Worm (Caenorhabditis elegans) whole organism, mixed stage, embryonic: Measurements from ENCODE around the gene K05F1.1.

Experiments used
- M03D4.4 ChIP-seq: sonication (generic microtip); optimal IDR thresholded peaks from 2 replicates; lab custom pipeline; 2017; ENCODE audit warnings: mild to moderate bottlenecking, missing genetic modification characterization, missing compliant biosample characterization
- bed-3 ChIP-seq: fragments of 200-800 bp; sonication (Bioruptor generic); optimal IDR thresholded peaks from 3 replicates; lab custom pipeline; 2018; ENCODE audit warnings: mild to moderate bottlenecking, missing genetic modification characterization, moderate library complexity, missing compliant biosample characterization
- blmp-1 ChIP-seq: fragments of 150-350 bp; optimal IDR thresholded peaks from 2 replicates; lab custom pipeline; 2014; ENCODE audit warnings: missing biosample characterization, missing genetic modification characterization
- ceh-39 ChIP-seq: fragments of 150-350 bp; optimal IDR thresholded peaks from 2 replicates; lab custom pipeline; 2014; ENCODE audit warnings: missing biosample characterization, missing genetic modification characterization
- ceh-43 ChIP-seq: fragments of 200-800 bp; sonication (Bioruptor generic); optimal IDR thresholded peaks from 2 replicates; lab custom pipeline; 2018; ENCODE audit warnings: mild to moderate bottlenecking, missing genetic modification characterization, moderate library complexity, missing compliant biosample characterization
- ces-1 ChIP-seq: fragments of 150-350 bp; optimal IDR thresholded peaks from 2 replicates; lab custom pipeline; 2014; ENCODE audit warnings: missing biosample characterization, missing genetic modification reagents, missing genetic modification characterization
- cnd-1 ChIP-seq: fragments of 200-800 bp; sonication (Bioruptor generic); optimal IDR thresholded peaks from 2 replicates; lab custom pipeline; 2018; ENCODE audit warnings: mild to moderate bottlenecking, missing genetic modification characterization, missing compliant biosample characterization
- elt-1 ChIP-seq: sonication (generic microtip); optimal IDR thresholded peaks from 2 replicates; lab custom pipeline; 2017; ENCODE audit warnings: missing genetic modification characterization, mild to moderate bottlenecking, missing compliant biosample characterization, antibody characterized with exemption, moderate library complexity, borderline replicate concordance; ENCODE audit not compliant: insufficient read depth
- elt-3 ChIP-seq: fragments of 150-350 bp; optimal IDR thresholded peaks from 2 replicates; lab custom pipeline; 2014; ENCODE audit warnings: missing biosample characterization, missing genetic modification characterization
- flh-1 ChIP-seq: fragments of 200-800 bp; sonication (Bioruptor generic); optimal IDR thresholded peaks from 2 replicates; lab custom pipeline; 2018; ENCODE audit warnings: mild to moderate bottlenecking, missing genetic modification characterization, moderate library complexity, missing compliant biosample characterization
- hlh-1 ChIP-seq: fragments of 150-350 bp; optimal IDR thresholded peaks from 2 replicates; lab custom pipeline; 2014; ENCODE audit warnings: missing biosample characterization, missing genetic modification reagents, missing genetic modification characterization
- lin-13 ChIP-seq: fragments of 150-350 bp; optimal IDR thresholded peaks from 2 replicates; lab custom pipeline; 2014; ENCODE audit warnings: missing biosample characterization, missing genetic modification characterization
- lin-32 ChIP-seq: fragments of 200-800 bp; sonication (Bioruptor generic); optimal IDR thresholded peaks from 2 replicates; lab custom pipeline; 2018; ENCODE audit warnings: mild to moderate bottlenecking, missing genetic modification characterization, missing compliant biosample characterization
- mab-5 ChIP-seq: fragments of 150-350 bp; optimal IDR thresholded peaks from 2 replicates; lab custom pipeline; 2014; ENCODE audit warnings: missing biosample characterization, missing genetic modification characterization
- mep-1 ChIP-seq: fragments of 150-350 bp; optimal IDR thresholded peaks from 2 replicates; lab custom pipeline; 2017; ENCODE audit warnings: missing biosample characterization, missing genetic modification reagents, missing genetic modification characterization, inconsistent platforms
- mls-2 ChIP-seq: sonication (generic microtip); optimal IDR thresholded peaks from 2 replicates; lab custom pipeline; 2016; ENCODE audit warnings: mild to moderate bottlenecking, missing genetic modification characterization, moderate library complexity, missing compliant biosample characterization
- nhr-12 ChIP-seq: fragments of 150-350 bp; optimal IDR thresholded peaks from 2 replicates; lab custom pipeline; 2014; ENCODE audit warnings: missing biosample characterization, missing genetic modification characterization
- nhr-2 ChIP-seq: fragments of 150-350 bp; optimal IDR thresholded peaks from 2 replicates; lab custom pipeline; 2014; ENCODE audit warnings: missing biosample characterization, missing genetic modification characterization
- nhr-237 ChIP-seq: fragments of 150-350 bp; optimal IDR thresholded peaks from 2 replicates; lab custom pipeline; 2014; ENCODE audit warnings: missing biosample characterization, missing genetic modification characterization
- nhr-28 ChIP-seq: fragments of 150-350 bp; optimal IDR thresholded peaks from 2 replicates; lab custom pipeline; 2014; ENCODE audit warnings: missing biosample characterization, missing genetic modification characterization
- pha-4 ChIP-seq: fragments of 150-350 bp; optimal IDR thresholded peaks from 2 replicates; lab custom pipeline; 2018; ENCODE audit warnings: missing biosample characterization, missing genetic modification reagents, missing genetic modification characterization
- sem-2 ChIP-seq: fragments of 200-800 bp; sonication (Bioruptor generic); optimal IDR thresholded peaks from 2 replicates; lab custom pipeline; 2018; ENCODE audit warnings: mild to moderate bottlenecking, missing genetic modification characterization, missing compliant biosample characterization
- snpc-4 ChIP-seq: fragments of 150-350 bp; optimal IDR thresholded peaks from 2 replicates; lab custom pipeline; 2014; ENCODE audit warnings: missing biosample characterization, missing genetic modification characterization
- sptf-1 ChIP-seq: sonication (generic microtip); optimal IDR thresholded peaks from 2 replicates; lab custom pipeline; 2017; ENCODE audit warnings: mild to moderate bottlenecking, missing genetic modification characterization, moderate library complexity, missing compliant biosample characterization
- tbx-8 ChIP-seq: fragments of 200-800 bp; sonication (Bioruptor generic); optimal IDR thresholded peaks from 2 replicates; lab custom pipeline; 2018; ENCODE audit warnings: mild to moderate bottlenecking, missing genetic modification characterization, moderate library complexity, missing compliant biosample characterization
- unc-120 ChIP-seq: sonication (generic microtip); optimal IDR thresholded peaks from 2 replicates; lab custom pipeline; 2017; ENCODE audit warnings: missing genetic modification characterization, missing compliant biosample characterization; ENCODE audit not compliant: poor library complexity, severe bottlenecking
- unc-39 ChIP-seq: fragments of 150-350 bp; optimal IDR thresholded peaks from 2 replicates; lab custom pipeline; 2014; ENCODE audit warnings: missing biosample characterization, missing genetic modification characterization
- unc-62 ChIP-seq: fragments of 150-350 bp; optimal IDR thresholded peaks from 2 replicates; lab custom pipeline; 2014; ENCODE audit warnings: missing biosample characterization, missing genetic modification reagents, missing genetic modification characterization
- zip-8 ChIP-seq: fragments of 150-350 bp; optimal IDR thresholded peaks from 2 replicates; lab custom pipeline; 2014; ENCODE audit warnings: missing biosample characterization, missing genetic modification characterization

The K05F1.1 gene

ce11 chrII:5781935-5782921 lies 19.0 kb upstream of the K05F1.1 start, which contains the start of gene K05F1.6 (continued):
- TF ChIP-seq cnd-1 (tag; lab: Kevin White, UChicago) (peak; percentile 64), ceh-43 (GFP tag; lab: Kevin White, UChicago) (peak; percentile 10)

- no peak for TF ChIP-seq zip-8 (tag; lab: Kevin White, UChicago)
- no peak for TF ChIP-seq unc-120 (tag; lab: Kevin White, UChicago)
- TF ChIP-seq unc-62: no peak
- TF ChIP-seq hlh-1 (tag; lab: Kevin White, UChicago): no peak
- no peak for TF ChIP-seq lin-13 (tag; lab: Kevin White, UChicago)
- no peak for TF ChIP-seq elt-3 (tag; lab: Kevin White, UChicago)
- TF ChIP-seq sem-2 (GFP tag; lab: Kevin White, UChicago): no peak
- TF ChIP-seq M03D4.4 (tag; lab: Kevin White, UChicago): no peak
- no peak for TF ChIP-seq nhr-28 (tag; lab: Kevin White, UChicago)
- no peak for TF ChIP-seq bed-3 (GFP tag; lab: Kevin White, UChicago)
- TF ChIP-seq elt-1 (tag; lab: Kevin White, UChicago): no peak
- TF ChIP-seq unc-39 (tag; lab: Kevin White, UChicago): no peak
These were observed 15.7 kb upstream of the K05F1.1 start for ce11 chrII:5785504-5785903.

DNA sequence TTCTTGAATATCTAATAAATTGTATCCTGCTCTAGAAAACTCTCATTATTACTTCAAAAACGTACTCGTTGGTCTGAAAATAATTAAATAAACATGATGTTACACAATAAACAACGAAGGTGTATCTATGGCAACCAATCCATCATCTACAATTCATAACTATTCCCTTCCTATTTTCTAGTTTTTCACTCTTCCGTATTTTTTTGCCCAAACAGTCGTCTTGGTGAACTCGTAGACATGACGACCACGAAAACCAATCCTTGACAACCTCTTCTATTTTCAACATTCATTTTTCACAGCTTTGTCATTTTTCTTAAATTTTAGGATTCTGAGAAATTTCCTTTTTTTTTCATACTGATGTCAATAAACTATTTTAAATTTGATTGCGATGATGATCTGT lies 12.4 kb upstream of the K05F1.1 start, which contains the start of gene K05F1.13:
TSS of gene K05F1.13 (plus strand) at position 301 of the 400 bp plus-strand sequence.
- no peak for TF ChIP-seq bed-3 (GFP tag; lab: Kevin White, UChicago)
- no peak for TF ChIP-seq elt-3 (tag; lab: Kevin White, UChicago)
- no peak for TF ChIP-seq flh-1 (GFP tag; lab: Kevin White, UChicago)
- no peak for TF ChIP-seq sptf-1 (tag; lab: Kevin White, UChicago)
- no peak for TF ChIP-seq tbx-8 (GFP tag; lab: Kevin White, UChicago)
- TF ChIP-seq ceh-43 (GFP tag; lab: Kevin White, UChicago): no peak
- TF ChIP-seq nhr-28 (tag; lab: Kevin White, UChicago): no peak
- TF ChIP-seq mep-1: no peak
- no peak for TF ChIP-seq lin-32 (GFP tag; lab: Kevin White, UChicago)
- TF ChIP-seq cnd-1 (tag; lab: Kevin White, UChicago): no peak
- no peak for TF ChIP-seq ceh-39 (tag; lab: Kevin White, UChicago)

- peak; percentile 84 for TF ChIP-seq elt-1 (tag; lab: Kevin White, UChicago)
- no peak for TF ChIP-seq pha-4 (tag; lab: Kevin White, UChicago)
- TF ChIP-seq unc-62: peak; percentile 28
- TF ChIP-seq unc-120 (tag; lab: Kevin White, UChicago): peak; percentile 6
- no peak for TF ChIP-seq mls-2
- no peak for TF ChIP-seq nhr-12 (tag; lab: Kevin White, UChicago)
- TF ChIP-seq lin-13 (tag; lab: Kevin White, UChicago): no peak
- no peak for TF ChIP-seq bed-3 (GFP tag; lab: Kevin White, UChicago)
- no peak for TF ChIP-seq elt-3 (tag; lab: Kevin White, UChicago)
- TF ChIP-seq nhr-2 (tag; lab: Kevin White, UChicago): peak; percentile 35
- peak; percentile 94 for TF ChIP-seq hlh-1 (tag; lab: Kevin White, UChicago)
These were observed 10.8 kb upstream of the K05F1.1 start, which contains the start of gene lect-2 for ce11 chrII:5790313-5790773. Gene lect-2, plus strand, starts transcription at chrII:5790723.

- TF ChIP-seq mep-1 (no peak), cnd-1 (tag; lab: Kevin White, UChicago) (no peak), flh-1 (GFP tag; lab: Kevin White, UChicago) (no peak), ceh-43 (GFP tag; lab: Kevin White, UChicago) (no peak), lin-13 (tag; lab: Kevin White, UChicago) (no peak), tbx-8 (GFP tag; lab: Kevin White, UChicago) (no peak), snpc-4 (tag; lab: Kevin White, UChicago) (no peak), nhr-237 (tag; lab: Kevin White, UChicago) (no peak), mab-5 (tag; lab: Kevin White, UChicago) (no peak), pha-4 (tag; lab: Kevin White, UChicago) (no peak), blmp-1 (tag; lab: Kevin White, UChicago) (no peak), ces-1 (GFP tag; lab: Kevin White, UChicago) (no peak), nhr-12 (tag; lab: Kevin White, UChicago) (no peak), mls-2 (no peak)
These were observed 8.7 kb upstream of the K05F1.1 start, which contains the start of gene K05F1.14 for ce11 chrII:5792490-5792889. Gene K05F1.14, minus strand, starts transcription at chrII:5792590.
